Fruit fly (Drosophila melanogaster) S2 (cell line): ENCODE measurements around the gene CG43134.

ENCODE experiments used
- CG8478 ChIP-seq: fragments of >200 bp; optimal IDR thresholded peaks from 2 replicates; lab custom pipeline; 2018
- CTCF ChIP-seq, 2 experiments: fragments of >200 bp; optimal IDR thresholded peaks; 2 replicates each; lab custom pipeline; 2018

CG43134 gene

dm6 chrX:4247013-4247412 lies at the start of gene CG43134:
CG43134 (plus strand) TSS chrX:4247313.
- no peak for TF ChIP-seq CG8478 (lab: Kevin White, UChicago)
- no peak for TF ChIP-seq CTCF (optimal IDR thresholded peaks at IDR 0.05; lab: Kevin White, UChicago)

dm6 chrX:4197463-4197862 lies 49.6 kb upstream of the CG43134 start:
- no peak for TF ChIP-seq CTCF (optimal IDR thresholded peaks at IDR 0.05; lab: Kevin White, UChicago)
- no peak for TF ChIP-seq CG8478 (lab: Kevin White, UChicago)

- no peak for TF ChIP-seq CG8478 (lab: Kevin White, UChicago)
Observed at dm6 chrX:4198769-4199168, 48.3 kb upstream of the CG43134 start.

- no peak for TF ChIP-seq CG8478 (lab: Kevin White, UChicago)
- no peak for TF ChIP-seq CTCF (optimal IDR thresholded peaks at IDR 0.05; lab: Kevin White, UChicago)
Observed at dm6 chrX:4200612-4201011, 46.5 kb upstream of the CG43134 start.

dm6 chrX:4202235-4202794 lies 44.8 kb upstream of the CG43134 start:
- no peak for TF ChIP-seq CG8478 (lab: Kevin White, UChicago)
- TF ChIP-seq CTCF (optimal IDR thresholded peaks at IDR 0.05; lab: Kevin White, UChicago), result no peak

dm6 chrX:4203713-4204447 lies 43.2 kb upstream of the CG43134 start:
- TF ChIP-seq CG8478 (lab: Kevin White, UChicago) (no peak), CTCF (optimal IDR thresholded peaks at IDR 0.05; lab: Kevin White, UChicago) (no peak)

dm6 chrX:4205346-4206178 lies 41.6 kb upstream of the CG43134 start, which contains the start of gene Fas2:
Fas2 (minus strand) TSS chrX:4206093.
- TF ChIP-seq CTCF (optimal IDR thresholded peaks at IDR 0.05; lab: Kevin White, UChicago) (no peak), CG8478 (lab: Kevin White, UChicago) (no peak)

dm6 chrX:4206764-4207163 lies 40.3 kb upstream of the CG43134 start:
- no peak for TF ChIP-seq CTCF (optimal IDR thresholded peaks at IDR 0.05; lab: Kevin White, UChicago)
- TF ChIP-seq CG8478 (lab: Kevin White, UChicago), result no peak

dm6 chrX:4212725-4213124 lies 34.4 kb upstream of the CG43134 start, which contains the start of gene CG43288:
CG43288 (plus strand) TSS chrX:4213025.
- TF ChIP-seq CG8478 (lab: Kevin White, UChicago), result no peak
- TF ChIP-seq CTCF (optimal IDR thresholded peaks at IDR 0.05; lab: Kevin White, UChicago), result no peak

- no peak for TF ChIP-seq CTCF (optimal IDR thresholded peaks at IDR 0.05; lab: Kevin White, UChicago)
- no peak for TF ChIP-seq CG8478 (lab: Kevin White, UChicago)
Observed at dm6 chrX:4214371-4214770, 32.7 kb upstream of the CG43134 start.

dm6 chrX:4217294-4217693 lies 29.8 kb upstream of the CG43134 start, which contains the start of gene CG15571:
CG15571 (minus strand) TSS chrX:4217394.
- TF ChIP-seq CG8478 (lab: Kevin White, UChicago) (no peak), CTCF (optimal IDR thresholded peaks at IDR 0.05; lab: Kevin White, UChicago) (no peak)

- no peak for TF ChIP-seq CG8478 (lab: Kevin White, UChicago)
- TF ChIP-seq CTCF (optimal IDR thresholded peaks at IDR 0.05; lab: Kevin White, UChicago), result no peak
Observed at dm6 chrX:4217870-4218269, 29.2 kb upstream of the CG43134 start, which contains the start of gene CG15570. CG15570 (plus strand) TSS chrX:4218170.

- TF ChIP-seq CTCF (optimal IDR thresholded peaks at IDR 0.05; lab: Kevin White, UChicago) (no peak), CG8478 (lab: Kevin White, UChicago) (no peak)
Observed at dm6 chrX:4225020-4225419, 22.1 kb upstream of the CG43134 start.

dm6 chrX:4240146-4240545 lies 7.0 kb upstream of the CG43134 start:
- TF ChIP-seq CTCF (optimal IDR thresholded peaks at IDR 0.05; lab: Kevin White, UChicago) (no peak), CG8478 (lab: Kevin White, UChicago) (no peak)

dm6 chrX:4242726-4243125 lies 4.4 kb upstream of the CG43134 start, which contains the start of gene Femcoat:
Femcoat (minus strand) TSS chrX:4242826.
- TF ChIP-seq CG8478 (lab: Kevin White, UChicago) (no peak), CTCF (optimal IDR thresholded peaks at IDR 0.05; lab: Kevin White, UChicago) (no peak)
